Worm (Caenorhabditis elegans) whole organism, mixed stage, embryonic: ENCODE results near the gene frm-10.

Experiments used
- ces-1 ChIP-seq: fragments of 150-350 bp; optimal IDR thresholded peaks from 2 replicates; lab custom pipeline; 2014; ENCODE audit warnings: missing biosample characterization, missing genetic modification reagents, missing genetic modification characterization
- elt-3 ChIP-seq: fragments of 150-350 bp; optimal IDR thresholded peaks from 2 replicates; lab custom pipeline; 2014; ENCODE audit warnings: missing biosample characterization, missing genetic modification characterization
- nhr-28 ChIP-seq: fragments of 150-350 bp; optimal IDR thresholded peaks from 2 replicates; lab custom pipeline; 2014; ENCODE audit warnings: missing biosample characterization, missing genetic modification characterization
- sem-2 ChIP-seq: fragments of 200-800 bp; sonication (Bioruptor generic); optimal IDR thresholded peaks from 2 replicates; lab custom pipeline; 2018; ENCODE audit warnings: mild to moderate bottlenecking, missing genetic modification characterization, missing compliant biosample characterization
- ztf-11 ChIP-seq: fragments of 150-350 bp; optimal IDR thresholded peaks from 2 replicates; lab custom pipeline; 2014; ENCODE audit warnings: missing biosample characterization, missing genetic modification characterization

DNA sequence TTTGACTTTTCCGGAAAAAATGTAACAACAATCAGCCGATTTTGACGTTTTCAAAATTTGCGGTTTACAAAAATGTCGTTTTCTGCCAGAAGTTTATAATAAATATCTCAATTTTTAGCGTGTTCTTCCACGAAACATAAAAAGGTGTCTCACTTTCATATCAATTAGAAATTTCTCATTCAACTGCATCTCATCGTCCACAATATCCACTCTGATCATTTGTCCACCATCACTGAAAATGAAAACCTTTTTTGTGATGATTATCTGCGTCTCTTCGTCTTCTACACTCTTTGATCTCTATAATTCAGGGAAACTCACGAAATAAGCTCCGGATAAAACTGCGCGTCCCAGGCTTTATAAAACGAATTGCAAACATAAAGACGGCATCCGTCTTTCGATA, 49.5 kb downstream of the frm-10 start:
- no peak for TF ChIP-seq elt-3 (tag; lab: Kevin White, UChicago)
- no peak for TF ChIP-seq ces-1 (GFP tag; lab: Kevin White, UChicago)
- no peak for TF ChIP-seq nhr-28 (tag; lab: Kevin White, UChicago)
- no peak for TF ChIP-seq ztf-11 (tag; lab: Kevin White, UChicago)
- TF ChIP-seq sem-2 (GFP tag; lab: Kevin White, UChicago), result no peak
